Worm (Caenorhabditis elegans) whole organism, early embryonic: ENCODE data around the gene R03G5.6.

Experiments
- B0310.2 ChIP-seq: sonication (generic microtip); optimal IDR thresholded peaks from 2 replicates; lab custom pipeline; 2016; ENCODE audit warnings: mild to moderate bottlenecking, missing genetic modification characterization, missing compliant biosample characterization
- F13C5.2 ChIP-seq: sonication (generic microtip); optimal IDR thresholded peaks from 2 replicates; lab custom pipeline; 2017; ENCODE audit warnings: mild to moderate bottlenecking, missing genetic modification characterization, inconsistent platforms, missing compliant biosample characterization
- ama-1 ChIP-seq: fragments of 150-350 bp; optimal IDR thresholded peaks from 2 replicates; lab custom pipeline; 2014
- ets-7 ChIP-seq: sonication (generic microtip); optimal IDR thresholded peaks from 2 replicates; lab custom pipeline; 2016; ENCODE audit warnings: missing genotype, missing genetic modification characterization, missing compliant biosample characterization
- hmbx-1 ChIP-seq: sonication (generic microtip); optimal IDR thresholded peaks from 2 replicates; lab custom pipeline; 2016; ENCODE audit warnings: mild to moderate bottlenecking, missing genetic modification characterization, missing compliant biosample characterization
- scrt-1 ChIP-seq: fragments of 200-800 bp; sonication (Bioruptor generic); IDR thresholded peaks from 2 replicates; pipeline ENCODE4 v1.3.6; 2022; ENCODE audit warnings: missing genetic modification characterization, missing compliant biosample characterization
- sea-1 ChIP-seq: fragments of 200-800 bp; sonication (Bioruptor generic); conservative IDR thresholded peaks from 2 replicates; pipeline ENCODE4 v1.3.6; 2022; ENCODE audit warnings: missing genetic modification characterization, missing compliant biosample characterization
- tra-4 ChIP-seq: sonication (generic microtip); optimal IDR thresholded peaks from 2 replicates; lab custom pipeline; 2017; ENCODE audit warnings: missing genetic modification characterization, missing compliant biosample characterization

DNA sequence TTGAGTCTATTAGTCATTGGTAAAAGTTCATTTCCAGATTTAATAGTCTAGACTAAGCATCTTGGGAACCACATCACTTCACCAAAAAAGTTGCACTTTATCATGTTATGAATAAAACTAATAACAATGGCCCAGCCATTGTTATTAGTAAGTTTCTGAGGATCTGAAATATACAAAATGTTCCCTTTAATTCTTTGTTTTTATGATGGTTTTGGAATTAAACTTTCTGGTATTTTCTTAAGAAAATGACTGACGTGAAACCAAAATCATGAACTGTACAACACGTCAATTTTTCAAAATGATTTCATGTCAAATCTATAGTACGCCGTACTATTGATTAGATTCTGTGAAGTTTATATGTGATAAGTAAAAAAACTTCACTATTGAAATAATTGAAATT is 23.3 kb upstream of the R03G5.6 start:
- TF ChIP-seq ama-1 (no peak), B0310.2 (tag; lab: Kevin White, UChicago) (no peak), hmbx-1 (no peak), scrt-1 (GFP tag; lab: Robert Waterston, UW) (no peak), F13C5.2 (tag; lab: Kevin White, UChicago) (no peak), tra-4 (tag; lab: Kevin White, UChicago) (no peak), ets-7 (tag; lab: Kevin White, UChicago) (no peak), sea-1 (GFP tag; lab: Robert Waterston, UW) (no peak)
